Worm (Caenorhabditis elegans) whole organism, L3 larva: Measurements from ENCODE around the gene C27C12.1.
A peak's percentile ranks its signal among the peaks of the same experiment; 100 is the strongest.

ENCODE experiments used
- R02D3.7 ChIP-seq: fragments of 150-350 bp; optimal IDR thresholded peaks from 2 replicates; lab custom pipeline; 2014; ENCODE audit warnings: missing biosample characterization, missing genetic modification characterization
- ZK546.5 ChIP-seq: sonication (generic microtip); optimal IDR thresholded peaks from 2 replicates; lab custom pipeline; 2017; ENCODE audit warnings: missing biosample characterization, missing genetic modification characterization
- ama-1 ChIP-seq: fragments of 150-350 bp; optimal IDR thresholded peaks from 2 replicates; lab custom pipeline; 2018
- ceh-16 ChIP-seq: sonication (generic microtip); optimal IDR thresholded peaks from 2 replicates; lab custom pipeline; 2017; ENCODE audit warnings: missing biosample characterization, missing genetic modification characterization
- ceh-28 ChIP-seq: fragments of 150-350 bp; optimal IDR thresholded peaks from 2 replicates; lab custom pipeline; 2014; ENCODE audit warnings: missing biosample characterization, missing genetic modification reagents, missing genetic modification characterization
- ceh-82 ChIP-seq: fragments of 150-350 bp; optimal IDR thresholded peaks from 2 replicates; lab custom pipeline; 2014; ENCODE audit warnings: missing biosample characterization, missing genetic modification characterization
- ceh-9 ChIP-seq: sonication (generic microtip); optimal IDR thresholded peaks from 2 replicates; lab custom pipeline; 2018; ENCODE audit warnings: missing biosample characterization, missing genetic modification characterization
- egl-27 ChIP-seq: sonication (generic microtip); optimal IDR thresholded peaks from 4 replicates; lab custom pipeline; 2017; ENCODE audit warnings: missing biosample characterization, missing genetic modification reagents, missing genetic modification characterization
- egl-5 ChIP-seq: fragments of 150-350 bp; optimal IDR thresholded peaks from 2 replicates; lab custom pipeline; 2017; ENCODE audit warnings: missing biosample characterization, missing genetic modification reagents, missing genetic modification characterization, inconsistent platforms
- elt-1 ChIP-seq: fragments of 150-350 bp; optimal IDR thresholded peaks from 2 replicates; lab custom pipeline; 2014; ENCODE audit warnings: missing biosample characterization, missing genetic modification characterization
- elt-2 ChIP-seq: sonication (generic microtip); optimal IDR thresholded peaks from 2 replicates; lab custom pipeline; 2016; ENCODE audit warnings: missing genetic modification reagents, mild to moderate bottlenecking, missing genetic modification characterization, missing compliant biosample characterization
- elt-3 ChIP-seq, 3 experiments: fragments of 150-350 bp in 1 of 3; sonication (generic microtip) in 2 of 3; optimal IDR thresholded peaks; 2 replicates in 2 of 3; 4 replicates in 1 of 3; lab custom pipeline; 2014 to 2017; ENCODE audit warnings: missing biosample characterization in 3 of 3, missing genetic modification characterization in 3 of 3
- eor-1 ChIP-seq, 2 experiments: fragments of 150-350 bp; optimal IDR thresholded peaks; 2 replicates each; lab custom pipeline; 2014 to 2018; ENCODE audit warnings: missing biosample characterization in 2 of 2, missing genetic modification characterization in 2 of 2
- fkh-10 ChIP-seq: sonication (generic microtip); optimal IDR thresholded peaks from 2 replicates; lab custom pipeline; 2017; ENCODE audit warnings: missing biosample characterization, missing genetic modification reagents, missing genetic modification characterization
- fkh-2 ChIP-seq: fragments of 150-350 bp; optimal IDR thresholded peaks from 2 replicates; lab custom pipeline; 2014; ENCODE audit warnings: missing biosample characterization, missing genetic modification reagents, missing genetic modification characterization
- fos-1 ChIP-seq: fragments of 150-350 bp; optimal IDR thresholded peaks from 2 replicates; lab custom pipeline; 2014; ENCODE audit warnings: missing biosample characterization, missing genetic modification characterization
- hmg-11 ChIP-seq: sonication (generic microtip); optimal IDR thresholded peaks from 2 replicates; lab custom pipeline; 2016; ENCODE audit warnings: missing genetic modification characterization, missing compliant biosample characterization
- jun-1 ChIP-seq: fragments of 150-350 bp; optimal IDR thresholded peaks from 2 replicates; lab custom pipeline; 2014; ENCODE audit warnings: missing biosample characterization, missing genetic modification reagents, missing genetic modification characterization
- lin-15B ChIP-seq: fragments of 150-350 bp; optimal IDR thresholded peaks from 2 replicates; lab custom pipeline; 2014; ENCODE audit warnings: missing biosample characterization, missing genetic modification characterization
- lin-39 ChIP-seq: fragments of 150-350 bp; optimal IDR thresholded peaks from 2 replicates; lab custom pipeline; 2018; ENCODE audit warnings: missing biosample characterization, missing genetic modification reagents, missing genetic modification characterization
- lsy-12 ChIP-seq: sonication (generic microtip); optimal IDR thresholded peaks from 2 replicates; lab custom pipeline; 2016; ENCODE audit warnings: mild to moderate bottlenecking, missing genetic modification characterization, missing compliant biosample characterization
- mdl-1 ChIP-seq: fragments of 150-350 bp; optimal IDR thresholded peaks from 2 replicates; lab custom pipeline; 2014; ENCODE audit warnings: missing biosample characterization, missing genetic modification characterization
- nfya-1 ChIP-seq: sonication (generic microtip); optimal IDR thresholded peaks from 2 replicates; lab custom pipeline; 2017; ENCODE audit warnings: missing genetic modification characterization, mild to moderate bottlenecking, missing compliant biosample characterization, antibody characterized with exemption, moderate library complexity; ENCODE audit not compliant: insufficient read depth
- nhr-11 ChIP-seq: fragments of 150-350 bp; optimal IDR thresholded peaks from 2 replicates; lab custom pipeline; 2014; ENCODE audit warnings: missing biosample characterization, missing genetic modification characterization
- nhr-12 ChIP-seq: fragments of 150-350 bp; optimal IDR thresholded peaks from 2 replicates; lab custom pipeline; 2014; ENCODE audit warnings: missing biosample characterization, missing genetic modification characterization
- nhr-23 ChIP-seq: fragments of 150-350 bp; optimal IDR thresholded peaks from 2 replicates; lab custom pipeline; 2014; ENCODE audit warnings: missing biosample characterization, missing genetic modification reagents, missing genetic modification characterization
- nhr-237 ChIP-seq: fragments of 150-350 bp; optimal IDR thresholded peaks from 2 replicates; lab custom pipeline; 2014; ENCODE audit warnings: missing biosample characterization, missing genetic modification characterization
- nhr-25 ChIP-seq: sonication (generic microtip); optimal IDR thresholded peaks from 2 replicates; lab custom pipeline; 2017; ENCODE audit warnings: missing biosample characterization, missing genetic modification characterization
- nhr-28 ChIP-seq: fragments of 150-350 bp; optimal IDR thresholded peaks from 2 replicates; lab custom pipeline; 2014; ENCODE audit warnings: missing biosample characterization, missing genetic modification characterization
- nhr-43 ChIP-seq: sonication (generic microtip); optimal IDR thresholded peaks from 2 replicates; lab custom pipeline; 2016; ENCODE audit warnings: mild to moderate bottlenecking, missing genetic modification characterization, missing compliant biosample characterization; ENCODE audit not compliant: poor library complexity, severe bottlenecking
- nhr-67 ChIP-seq: fragments of 150-350 bp; optimal IDR thresholded peaks from 2 replicates; lab custom pipeline; 2014; ENCODE audit warnings: missing biosample characterization, missing genetic modification characterization
- nhr-76 ChIP-seq: fragments of 150-350 bp; sonication (generic microtip); optimal IDR thresholded peaks from 5 replicates; lab custom pipeline; 2014; ENCODE audit warnings: missing biosample characterization, missing genetic modification characterization
- pha-4 ChIP-seq: fragments of 150-350 bp; optimal IDR thresholded peaks from 2 replicates; lab custom pipeline; 2014; ENCODE audit warnings: missing biosample characterization, missing genetic modification reagents, missing genetic modification characterization
- sea-2 ChIP-seq: fragments of 150-350 bp; sonication (generic microtip); optimal IDR thresholded peaks from 4 replicates; lab custom pipeline; 2014; ENCODE audit warnings: missing biosample characterization, missing genetic modification reagents, missing genetic modification characterization
- skn-1 ChIP-seq: fragments of 150-350 bp; optimal IDR thresholded peaks from 2 replicates; lab custom pipeline; 2014; ENCODE audit warnings: missing biosample characterization, missing genetic modification characterization
- snpc-4 ChIP-seq: fragments of 150-350 bp; optimal IDR thresholded peaks from 2 replicates; lab custom pipeline; 2014; ENCODE audit warnings: missing biosample characterization, missing genetic modification characterization
- tbx-2 ChIP-seq: sonication (generic microtip); optimal IDR thresholded peaks from 2 replicates; lab custom pipeline; 2016; ENCODE audit warnings: mild to moderate bottlenecking, missing genetic modification characterization, missing compliant biosample characterization
- unc-39 ChIP-seq: sonication (generic microtip); optimal IDR thresholded peaks from 4 replicates; lab custom pipeline; 2017; ENCODE audit warnings: missing biosample characterization, missing genetic modification characterization
- unc-62 ChIP-seq: fragments of 150-350 bp; sonication (generic microtip); optimal IDR thresholded peaks from 4 replicates; lab custom pipeline; 2014; ENCODE audit warnings: missing biosample characterization, missing genetic modification reagents, missing genetic modification characterization
- zag-1 ChIP-seq: fragments of 150-350 bp; optimal IDR thresholded peaks from 2 replicates; lab custom pipeline; 2014; ENCODE audit warnings: missing biosample characterization, missing genetic modification characterization
- ztf-4 ChIP-seq: fragments of 150-350 bp; optimal IDR thresholded peaks from 2 replicates; lab custom pipeline; 2014; ENCODE audit warnings: missing biosample characterization, missing genetic modification characterization

The C27C12.1 gene

ce11 chrX:14853712-14854217, at the start of gene C27C12.1, which contains the start of gene C27C12.4:
TSS of gene C27C12.1 (minus strand) at chrX:14853762.
TSS of gene C27C12.4 (plus strand) at chrX:14854086.
- TF ChIP-seq egl-5 (tag; lab: Kevin White, UChicago) (peak; percentile 51), egl-27 (tag; lab: Kevin White, UChicago) (peak; percentile 14), ceh-82 (peak; percentile 69), skn-1 (tag; lab: Kevin White, UChicago) (peak; percentile 87), ceh-28 (tag; lab: Kevin White, UChicago) (peak; percentile 82), lin-15B (peak; percentile 87), nhr-67 (tag; lab: Kevin White, UChicago) (no peak), unc-62 (GFP tag; lab: Kevin White, UChicago) (no peak), lsy-12 (peak; percentile 57), nhr-23 (tag; lab: Kevin White, UChicago) (peak; percentile 93), lin-39 (peak; percentile 82), nhr-11 (peak; percentile 20), pha-4 (tag; lab: Kevin White, UChicago) (peak; percentile 95), ZK546.5 (tag; lab: Kevin White, UChicago) (no peak), elt-2 (tag; lab: Kevin White, UChicago) (peak; percentile 67), ztf-4 (tag; lab: Kevin White, UChicago) (peak; percentile 34), R02D3.7 (tag; lab: Kevin White, UChicago) (peak; percentile 68), jun-1 (peak; percentile 75), nhr-25 (peak; percentile 91), hmg-11 (tag; lab: Kevin White, UChicago) (peak; percentile 95), mdl-1 (tag; lab: Kevin White, UChicago) (no peak), fkh-10 (peak; percentile 67), ama-1 (lab: Kevin White, UChicago) (peak; percentile 44), sea-2 (GFP tag; lab: Kevin White, UChicago) (no peak), nhr-43 (tag; lab: Kevin White, UChicago) (peak; percentile 85), elt-1 (tag; lab: Kevin White, UChicago) (peak; percentile 35), tbx-2 (peak; percentile 78), fkh-2 (tag; lab: Kevin White, UChicago) (peak; percentile 22), nhr-12 (tag; lab: Kevin White, UChicago) (no peak), snpc-4 (tag; lab: Kevin White, UChicago) (peak; percentile 89), unc-39 (tag; lab: Kevin White, UChicago) (no peak), zag-1 (tag; lab: Kevin White, UChicago) (peak; percentile 8), nhr-28 (tag; lab: Kevin White, UChicago) (no peak), eor-1 (tag; optimal IDR thresholded peaks at IDR 0.05; lab: Kevin White, UChicago) (no peak), nfya-1 (tag; lab: Kevin White, UChicago) (peak; percentile 90)

ce11 chrX:14900487-14900886, 46.9 kb upstream of the C27C12.1 start:
- TF ChIP-seq lsy-12 (no peak), nhr-25 (peak; percentile 47), elt-3 (tag; optimal IDR thresholded peaks at IDR 0.05; lab: Kevin White, UChicago) (peak in 2 of 3 experiments; percentile 26 to 27), nhr-43 (tag; lab: Kevin White, UChicago) (peak; percentile 0)

- no peak for TF ChIP-seq nhr-237 (tag; lab: Kevin White, UChicago)
- TF ChIP-seq lin-15B, result no peak
- no peak for TF ChIP-seq ceh-28 (tag; lab: Kevin White, UChicago)
- no peak for TF ChIP-seq elt-1 (tag; lab: Kevin White, UChicago)
These were observed 44.6 kb upstream of the C27C12.1 start, which contains the start of gene lips-8 for ce11 chrX:14898205-14898604. TSS of gene lips-8 (plus strand) at chrX:14898505.

ce11 chrX:14897192-14897591, 43.6 kb upstream of the C27C12.1 start:
- TF ChIP-seq zag-1 (tag; lab: Kevin White, UChicago), result no peak
- no peak for TF ChIP-seq skn-1 (tag; lab: Kevin White, UChicago)
- TF ChIP-seq nhr-12 (tag; lab: Kevin White, UChicago), result no peak
- TF ChIP-seq nhr-76 (tag; lab: Kevin White, UChicago), result no peak
- no peak for TF ChIP-seq eor-1 (tag; optimal IDR thresholded peaks at IDR 0.05; lab: Kevin White, UChicago)
- TF ChIP-seq ceh-9 (tag; lab: Kevin White, UChicago), result no peak
- TF ChIP-seq nfya-1 (tag; lab: Kevin White, UChicago), result no peak
- no peak for TF ChIP-seq elt-1 (tag; lab: Kevin White, UChicago)
- TF ChIP-seq egl-5 (tag; lab: Kevin White, UChicago), result no peak
- no peak for TF ChIP-seq lin-39
- TF ChIP-seq nhr-23 (tag; lab: Kevin White, UChicago), result no peak
- TF ChIP-seq hmg-11 (tag; lab: Kevin White, UChicago), result no peak
- no peak for TF ChIP-seq fkh-2 (tag; lab: Kevin White, UChicago)
- TF ChIP-seq sea-2 (GFP tag; lab: Kevin White, UChicago), result no peak
- no peak for TF ChIP-seq ceh-16 (tag; lab: Kevin White, UChicago)
- TF ChIP-seq ceh-82, result no peak
- no peak for TF ChIP-seq fos-1 (tag; lab: Kevin White, UChicago)
- no peak for TF ChIP-seq ztf-4 (tag; lab: Kevin White, UChicago)
- TF ChIP-seq snpc-4 (tag; lab: Kevin White, UChicago), result no peak
- no peak for TF ChIP-seq unc-39 (tag; lab: Kevin White, UChicago)
- TF ChIP-seq, all 47 proteins: peak for 0
